Fruit fly (Drosophila melanogaster): Measurements from ENCODE around the gene CG7560.

Gene CG7560

dm6 chr3L:11415382-11415781 lies 9.6 kb upstream of the CG7560 start (continued):
- TF ChIP-seq fru (optimal IDR thresholded peaks at IDR 0.05) (no peak), CG7357 (GFP tag; IDR thresholded peaks at IDR 0.05) (peak; percentile 53; the same call in 1 of the 3 replicates), peb (GFP tag; IDR thresholded peaks at IDR 0.05) (peak; percentile 37; the same call in 1 of the 2 replicates), CG7271 (tag; optimal IDR thresholded peaks at IDR 0.05) (no peak), Hmx (GFP tag; optimal IDR thresholded peaks at IDR 0.05) (no peak), CG15479 (GFP tag; optimal IDR thresholded peaks at IDR 0.05) (no peak), Bdp1 (GFP tag; optimal IDR thresholded peaks at IDR 0.05) (peak; percentile 7), CG4328 (GFP tag; optimal IDR thresholded peaks at IDR 0.05) (no peak), CG33557 (GFP tag; optimal IDR thresholded peaks at IDR 0.05) (peak; percentile 76), CG9727 (GFP tag; optimal IDR thresholded peaks at IDR 0.05) (peak; percentile 91), CG1792 (GFP tag; optimal IDR thresholded peaks at IDR 0.05) (no peak), Oaz (GFP tag; IDR thresholded peaks at IDR 0.05) (no peak), cg (GFP tag; optimal IDR thresholded peaks at IDR 0.05) (no peak), Atf6 (GFP tag; IDR thresholded peaks at IDR 0.05) (no peak; the same call in 1 of the 2 replicates), nmo (GFP tag; optimal IDR thresholded peaks at IDR 0.05) (no peak), Drgx (GFP tag; IDR thresholded peaks at IDR 0.05) (peak; percentile 49), CG17186 (GFP tag; optimal IDR thresholded peaks at IDR 0.05) (no peak), Atf-2 (GFP tag; optimal IDR thresholded peaks at IDR 0.05) (peak; percentile 28), CG11093 (GFP tag; IDR thresholded peaks at IDR 0.05) (peak; percentile 63; the same call in 1 of the 3 replicates), Spps (tag; optimal IDR thresholded peaks at IDR 0.05) (peak; percentile 87), CG18619 (GFP tag; optimal IDR thresholded peaks at IDR 0.05) (no peak), Nf-YB (GFP tag; optimal IDR thresholded peaks at IDR 0.05) (peak; percentile 46), bigmax (GFP tag; optimal IDR thresholded peaks at IDR 0.05) (no peak), Ada2b (GFP tag; IDR thresholded peaks at IDR 0.05) (peak; percentile 11; the same call in 1 of the 2 replicates), ranshi (GFP tag; IDR thresholded peaks at IDR 0.05) (peak; percentile 58), chn (GFP tag; optimal IDR thresholded peaks at IDR 0.05) (peak; percentile 53), CG17802 (tag; optimal IDR thresholded peaks at IDR 0.05) (peak; percentile 50), CG13424 (tag; optimal IDR thresholded peaks at IDR 0.05) (peak; percentile 66), az2 (GFP tag; optimal IDR thresholded peaks at IDR 0.05) (peak; percentile 75), gsb (GFP tag; IDR thresholded peaks at IDR 0.05) (no peak), CG7372 (GFP tag; IDR thresholded peaks at IDR 0.05) (no peak), dimm (GFP tag; IDR thresholded peaks at IDR 0.05) (peak; percentile 46; the same call in 1 of the 2 replicates), wek (GFP tag; optimal IDR thresholded peaks at IDR 0.05) (peak; percentile 1), Sry-β (GFP tag; optimal IDR thresholded peaks at IDR 0.05) (no peak), CG7556 (GFP tag; optimal IDR thresholded peaks at IDR 0.05) (peak; percentile 75), gce (GFP tag; IDR thresholded peaks at IDR 0.05) (peak; percentile 51; the same call in 1 of the 3 replicates), tll (GFP tag; optimal IDR thresholded peaks at IDR 0.05) (no peak), stwl (tag; optimal IDR thresholded peaks at IDR 0.05) (peak; percentile 54), CG7839 (tag; optimal IDR thresholded peaks at IDR 0.05) (peak; percentile 44), abd-A (tag; optimal IDR thresholded peaks at IDR 0.05) (no peak), CG6854 (GFP tag; optimal IDR thresholded peaks at IDR 0.05) (no peak), Stat92E (GFP tag; optimal IDR thresholded peaks at IDR 0.05) (peak in 1 of 3 experiments; percentile 62), bsh (GFP tag; optimal IDR thresholded peaks at IDR 0.05) (peak in 1 of 2 experiments; percentile 90), Poxn (GFP tag; IDR thresholded peaks at IDR 0.05) (no peak), scrt (GFP tag; optimal IDR thresholded peaks at IDR 0.05) (peak; percentile 10), CG30403 (GFP tag; optimal IDR thresholded peaks at IDR 0.05) (peak; percentile 76), dmrt99B (tag; optimal IDR thresholded peaks at IDR 0.05) (peak; percentile 80), D19B (GFP tag; optimal IDR thresholded peaks at IDR 0.05) (no peak), CG8944 (GFP tag; optimal IDR thresholded peaks at IDR 0.05) (no peak), slou (GFP tag; optimal IDR thresholded peaks at IDR 0.05) (peak; percentile 13)
